Fruit fly (Drosophila melanogaster) whole organism, prepupa: Measurements from ENCODE around the gene Wnt4.

Source experiments
- Blimp-1 ChIP-seq: fragments of 200-800 bp; sonication (Bioruptor generic); optimal IDR thresholded peaks from 3 replicates; lab custom pipeline; 2017; ENCODE audit warnings: missing biosample characterization, missing genetic modification characterization, mild to moderate bottlenecking, moderate library complexity, missing genetic modification reagents
- CG10631 ChIP-seq: fragments of 200-800 bp; sonication (Bioruptor generic); optimal IDR thresholded peaks from 2 replicates; lab custom pipeline; 2016; ENCODE audit warnings: missing biosample characterization, missing genetic modification characterization
- CG10669 ChIP-seq: fragments of 200-800 bp; sonication (Bioruptor generic); optimal IDR thresholded peaks from 3 replicates; lab custom pipeline; 2018; ENCODE audit warnings: missing biosample characterization, mild to moderate bottlenecking, missing genetic modification characterization, moderate library complexity
- CG11762 ChIP-seq: fragments of 200-800 bp; sonication (Bioruptor generic); optimal IDR thresholded peaks from 3 replicates; lab custom pipeline; 2016; ENCODE audit warnings: missing biosample characterization, missing genetic modification characterization; ENCODE audit not compliant: insufficient read depth
- CG11902 ChIP-seq: fragments of 200-800 bp; sonication (Bioruptor generic); optimal IDR thresholded peaks from 3 replicates; lab custom pipeline; 2016; ENCODE audit warnings: missing biosample characterization, missing genetic modification characterization
- CG1621 ChIP-seq: fragments of 200-800 bp; sonication (Bioruptor generic); optimal IDR thresholded peaks from 3 replicates; lab custom pipeline; 2018; ENCODE audit warnings: missing biosample characterization, mild to moderate bottlenecking, missing genetic modification characterization
- CG16779 ChIP-seq: fragments of 200-800 bp; sonication (Bioruptor generic); optimal IDR thresholded peaks from 3 replicates; lab custom pipeline; 2017; ENCODE audit warnings: missing biosample characterization, mild to moderate bottlenecking, missing genetic modification characterization
- CG32006 ChIP-seq: fragments of 200-800 bp; sonication (Bioruptor generic); optimal IDR thresholded peaks from 3 replicates; lab custom pipeline; 2017; ENCODE audit warnings: missing biosample characterization, mild to moderate bottlenecking, missing genetic modification characterization
- CG3919 ChIP-seq: fragments of 200-800 bp; sonication (Bioruptor generic); optimal IDR thresholded peaks from 3 replicates; lab custom pipeline; 2016; ENCODE audit warnings: missing biosample characterization, missing genetic modification characterization
- CG4318 ChIP-seq: fragments of 200-800 bp; sonication (Bioruptor generic); optimal IDR thresholded peaks from 3 replicates; lab custom pipeline; 2017; ENCODE audit warnings: missing biosample characterization, mild to moderate bottlenecking, missing genetic modification characterization
- CG6276 ChIP-seq: fragments of 200-800 bp; sonication (Bioruptor generic); optimal IDR thresholded peaks from 2 replicates; lab custom pipeline; 2017; ENCODE audit warnings: missing biosample characterization, mild to moderate bottlenecking, missing genetic modification characterization
- CG6792 ChIP-seq: fragments of 200-800 bp; sonication (Bioruptor generic); optimal IDR thresholded peaks from 3 replicates; lab custom pipeline; 2016; ENCODE audit warnings: missing biosample characterization, missing genetic modification characterization
- CG6808 ChIP-seq: fragments of 200-800 bp; sonication (Bioruptor generic); optimal IDR thresholded peaks from 3 replicates; lab custom pipeline; 2017; ENCODE audit warnings: missing biosample characterization, missing genetic modification characterization, mild to moderate bottlenecking, moderate library complexity, missing genetic modification reagents
- CG7368 ChIP-seq: fragments of 200-800 bp; sonication (Bioruptor generic); optimal IDR thresholded peaks from 3 replicates; lab custom pipeline; 2016; ENCODE audit warnings: missing biosample characterization, missing genetic modification characterization
- CG8119 ChIP-seq: fragments of 200-800 bp; sonication (Bioruptor generic); IDR thresholded peaks from 3 replicates; pipeline ENCODE4 v1.3.6; 2022; ENCODE audit warnings: missing biosample characterization, missing genetic modification characterization
- CG8319 ChIP-seq: fragments of 200-800 bp; sonication (Bioruptor generic); optimal IDR thresholded peaks from 3 replicates; lab custom pipeline; 2016; ENCODE audit warnings: missing biosample characterization, missing genetic modification characterization
- CG8632 ChIP-seq: fragments of 200-800 bp; sonication (Bioruptor generic); optimal IDR thresholded peaks from 3 replicates; lab custom pipeline; 2016; ENCODE audit warnings: missing biosample characterization, missing genetic modification characterization
- Eip78C ChIP-seq: fragments of 200-800 bp; sonication (Bioruptor generic); peaks from one replicate; lab custom pipeline; 2016; ENCODE audit warnings: missing biosample characterization, missing genetic modification characterization
- Eip93F ChIP-seq: fragments of 200-800 bp; sonication (Bioruptor generic); optimal IDR thresholded peaks from 2 replicates; lab custom pipeline; 2016; ENCODE audit warnings: missing biosample characterization, mild to moderate bottlenecking, missing genetic modification characterization
- Gug ChIP-seq: fragments of 200-800 bp; sonication (Bioruptor generic); IDR thresholded peaks from 2 replicates; pipeline ENCODE4 v1.3.6; 2022; ENCODE audit warnings: missing biosample characterization, missing genetic modification characterization
- Hr39 ChIP-seq: fragments of 200-800 bp; sonication (Bioruptor generic); optimal IDR thresholded peaks from 2 replicates; lab custom pipeline; 2016; ENCODE audit warnings: missing biosample characterization, missing genetic modification characterization
- Hr4 ChIP-seq: fragments of 200-800 bp; sonication (Bioruptor generic); optimal IDR thresholded peaks from 3 replicates; lab custom pipeline; 2016; ENCODE audit warnings: missing biosample characterization, missing genetic modification characterization
- Lpt ChIP-seq: fragments of 200-800 bp; sonication (Bioruptor generic); optimal IDR thresholded peaks from 3 replicates; lab custom pipeline; 2016; ENCODE audit warnings: missing biosample characterization, missing genetic modification characterization
- Met ChIP-seq: fragments of 200-800 bp; sonication (Bioruptor generic); optimal IDR thresholded peaks from 3 replicates; lab custom pipeline; 2016; ENCODE audit warnings: missing biosample characterization, missing genetic modification characterization
- Smox ChIP-seq: fragments of 200-800 bp; sonication (Bioruptor generic); optimal IDR thresholded peaks from 3 replicates; lab custom pipeline; 2016; ENCODE audit warnings: missing biosample characterization, missing genetic modification characterization
- Sox14 ChIP-seq: fragments of 200-800 bp; sonication (Bioruptor generic); optimal IDR thresholded peaks from 3 replicates; lab custom pipeline; 2016; ENCODE audit warnings: missing biosample characterization, missing genetic modification characterization
- acj6 ChIP-seq: fragments of 200-800 bp; sonication (Bioruptor generic); optimal IDR thresholded peaks from 3 replicates; lab custom pipeline; 2016; ENCODE audit warnings: missing biosample characterization, missing genetic modification characterization
- dsx ChIP-seq: fragments of 200-800 bp; optimal IDR thresholded peaks from 3 replicates; lab custom pipeline; 2019; ENCODE audit warnings: missing biosample characterization, mild to moderate bottlenecking, missing genetic modification characterization, moderate library complexity; ENCODE audit not compliant: poor library complexity, severe bottlenecking
- fd59A ChIP-seq: fragments of 200-800 bp; sonication (Bioruptor generic); optimal IDR thresholded peaks from 2 replicates; lab custom pipeline; 2017; ENCODE audit warnings: missing biosample characterization, mild to moderate bottlenecking, missing genetic modification characterization, missing genetic modification reagents
- fd85E ChIP-seq: fragments of 200-800 bp; sonication (Bioruptor generic); optimal IDR thresholded peaks from 3 replicates; lab custom pipeline; 2016; ENCODE audit warnings: missing biosample characterization, missing genetic modification characterization
- fkh ChIP-seq: fragments of 200-800 bp; sonication (Bioruptor generic); optimal IDR thresholded peaks from 3 replicates; lab custom pipeline; 2017; ENCODE audit warnings: missing biosample characterization, mild to moderate bottlenecking, missing genetic modification characterization, moderate library complexity
- lz ChIP-seq: fragments of 200-800 bp; sonication (Bioruptor generic); optimal IDR thresholded peaks from 3 replicates; lab custom pipeline; 2016; ENCODE audit warnings: missing biosample characterization, missing genetic modification characterization
- net ChIP-seq: fragments of 200-800 bp; sonication (Bioruptor generic); optimal IDR thresholded peaks from 3 replicates; lab custom pipeline; 2016; ENCODE audit warnings: missing biosample characterization, missing genetic modification characterization
- pdm3 ChIP-seq: fragments of 200-800 bp; sonication (Bioruptor generic); optimal IDR thresholded peaks from 3 replicates; lab custom pipeline; 2016; ENCODE audit warnings: missing biosample characterization, missing genetic modification characterization
- spab ChIP-seq: fragments of 200-800 bp; sonication (Bioruptor generic); optimal IDR thresholded peaks from 2 replicates; lab custom pipeline; 2017; ENCODE audit warnings: missing biosample characterization, mild to moderate bottlenecking, missing genetic modification characterization, missing genetic modification reagents
- vri ChIP-seq: fragments of 200-800 bp; sonication (Bioruptor generic); optimal IDR thresholded peaks from 3 replicates; lab custom pipeline; 2016; ENCODE audit warnings: missing biosample characterization, mild to moderate bottlenecking, missing genetic modification characterization

Wnt4 gene

dm6 chr2L:7281430-7281829, 4.5 kb upstream of the Wnt4 start (continued):
- TF ChIP-seq Eip93F (GFP tag; lab: Kevin White, UChicago) (no peak), pdm3 (GFP tag; lab: Kevin White, UChicago) (peak; percentile 29), fd59A (GFP tag; lab: Kevin White, UChicago) (no peak), CG6792 (GFP tag; lab: Kevin White, UChicago) (no peak), Gug (no peak), dsx (GFP tag; lab: Kevin White, UChicago) (no peak), CG6276 (GFP tag; lab: Kevin White, UChicago) (no peak), Met (GFP tag; lab: Kevin White, UChicago) (peak; percentile 29), net (GFP tag; lab: Kevin White, UChicago) (no peak), CG16779 (tag; lab: Kevin White, UChicago) (no peak), Eip78C (GFP tag; lab: Kevin White, UChicago) (peak; percentile 56), CG1621 (tag; lab: Kevin White, UChicago) (no peak), fd85E (GFP tag; lab: Kevin White, UChicago) (no peak), CG7368 (GFP tag; lab: Kevin White, UChicago) (no peak)

- TF ChIP-seq CG10631 (GFP tag; lab: Kevin White, UChicago), result no peak
- peak; percentile 75 for TF ChIP-seq Eip78C (GFP tag; lab: Kevin White, UChicago)
- TF ChIP-seq Sox14 (GFP tag; lab: Kevin White, UChicago), result no peak
- peak; percentile 62 for TF ChIP-seq CG32006 (GFP tag; lab: Kevin White, UChicago)
- TF ChIP-seq vri (GFP tag; lab: Kevin White, UChicago), result no peak
- peak; percentile 45 for TF ChIP-seq CG4318 (GFP tag; lab: Kevin White, UChicago)
- no peak for TF ChIP-seq CG6808 (GFP tag; lab: Kevin White, UChicago)
- TF ChIP-seq CG8119 (GFP tag; lab: Robert Waterston, UW), result peak; percentile 25; the same call in 1 of the 3 replicates
- TF ChIP-seq CG11902 (GFP tag; lab: Kevin White, UChicago), result no peak
- peak; percentile 5 for TF ChIP-seq CG11762 (GFP tag; lab: Kevin White, UChicago)
- peak; percentile 13 for TF ChIP-seq CG6276 (GFP tag; lab: Kevin White, UChicago)
- no peak for TF ChIP-seq lz
- peak; percentile 45 for TF ChIP-seq Hr4
- TF ChIP-seq fkh (GFP tag; lab: Kevin White, UChicago), result peak; percentile 17
- TF ChIP-seq, all 60 proteins: peak for 8
Observed at dm6 chr2L:7277562-7278255, 738 bp upstream of the Wnt4 start.

- TF ChIP-seq CG8632 (GFP tag; lab: Kevin White, UChicago), result no peak
- no peak for TF ChIP-seq CG3919
- TF ChIP-seq CG8319 (GFP tag; lab: Kevin White, UChicago), result no peak
- TF ChIP-seq CG32006 (GFP tag; lab: Kevin White, UChicago), result no peak
- no peak for TF ChIP-seq Blimp-1 (GFP tag; lab: Kevin White, UChicago)
- TF ChIP-seq Lpt (GFP tag; lab: Kevin White, UChicago), result no peak
- TF ChIP-seq fd85E (GFP tag; lab: Kevin White, UChicago), result no peak
- TF ChIP-seq fd59A (GFP tag; lab: Kevin White, UChicago), result no peak
- TF ChIP-seq spab (GFP tag; lab: Kevin White, UChicago), result no peak
- TF ChIP-seq Smox (GFP tag; lab: Kevin White, UChicago), result no peak
- no peak for TF ChIP-seq pdm3 (GFP tag; lab: Kevin White, UChicago)
- TF ChIP-seq Gug, result no peak
- no peak for TF ChIP-seq CG4318 (GFP tag; lab: Kevin White, UChicago)
- no peak for TF ChIP-seq Hr39 (GFP tag; lab: Kevin White, UChicago)
- TF ChIP-seq acj6 (GFP tag; lab: Kevin White, UChicago), result no peak
- no peak for TF ChIP-seq CG10669 (GFP tag; lab: Kevin White, UChicago)
- TF ChIP-seq Sox14 (GFP tag; lab: Kevin White, UChicago), result no peak
Observed at dm6 chr2L:7272452-7272851, 4.5 kb downstream of the Wnt4 start.
